Worm (Caenorhabditis elegans) whole organism, midembryonic: Measurements from ENCODE around the gene C25A8.5.

Experiments
- cog-1 ChIP-seq: sonication (generic microtip); optimal IDR thresholded peaks from 2 replicates; lab custom pipeline; 2016; ENCODE audit warnings: missing genetic modification characterization, missing compliant biosample characterization
- flt-1 ChIP-seq: fragments of 200-800 bp; sonication (Bioruptor generic); IDR thresholded peaks from 2 replicates; pipeline ENCODE4 v1.3.6; 2022; ENCODE audit warnings: missing genetic modification characterization, missing compliant biosample characterization
- tab-1 ChIP-seq: fragments of 200-800 bp; sonication (Bioruptor generic); IDR thresholded peaks from 2 replicates; pipeline ENCODE4 v1.3.6; 2022; ENCODE audit warnings: missing genetic modification characterization, missing compliant biosample characterization

ce11 chrIV:6978625-6979024, 20.7 kb upstream of the C25A8.5 start:
- TF ChIP-seq tab-1, result no peak
- no peak for TF ChIP-seq flt-1 (GFP tag; lab: Robert Waterston, UW)
- TF ChIP-seq cog-1 (tag; lab: Kevin White, UChicago), result no peak
